Worm (Caenorhabditis elegans) whole organism, mixed stage, embryonic: ENCODE results near the gene F53A2.11.

ENCODE experiments used
- blmp-1 ChIP-seq: fragments of 150-350 bp; optimal IDR thresholded peaks from 2 replicates; lab custom pipeline; 2014; ENCODE audit warnings: missing biosample characterization, missing genetic modification characterization
- elt-1 ChIP-seq: sonication (generic microtip); optimal IDR thresholded peaks from 2 replicates; lab custom pipeline; 2017; ENCODE audit warnings: missing genetic modification characterization, mild to moderate bottlenecking, missing compliant biosample characterization, antibody characterized with exemption, moderate library complexity, borderline replicate concordance; ENCODE audit not compliant: insufficient read depth
- flh-1 ChIP-seq: fragments of 200-800 bp; sonication (Bioruptor generic); optimal IDR thresholded peaks from 2 replicates; lab custom pipeline; 2018; ENCODE audit warnings: mild to moderate bottlenecking, missing genetic modification characterization, moderate library complexity, missing compliant biosample characterization
- sptf-1 ChIP-seq: sonication (generic microtip); optimal IDR thresholded peaks from 2 replicates; lab custom pipeline; 2017; ENCODE audit warnings: mild to moderate bottlenecking, missing genetic modification characterization, moderate library complexity, missing compliant biosample characterization

DNA sequence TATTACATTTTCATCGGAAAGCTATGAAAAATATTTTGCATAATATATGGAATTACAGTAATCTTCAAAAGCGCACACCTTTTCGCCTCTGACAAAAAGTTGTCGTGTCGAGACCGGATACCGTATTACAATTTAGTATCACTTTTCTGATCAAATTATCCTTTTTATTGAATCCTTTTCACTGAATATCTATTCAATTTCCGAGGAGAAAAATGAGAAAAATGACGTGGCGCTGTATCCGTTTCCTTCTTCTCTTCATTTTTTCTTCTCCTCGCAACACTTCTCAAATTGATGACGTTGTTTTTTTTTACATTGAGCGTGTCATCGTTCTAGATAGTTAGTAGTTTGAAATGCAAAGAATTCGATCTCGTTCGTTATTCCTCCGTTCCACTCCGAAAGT lies 28.5 kb upstream of the F53A2.11 start:
- TF ChIP-seq blmp-1 (tag; lab: Kevin White, UChicago) (no peak), flh-1 (GFP tag; lab: Kevin White, UChicago) (no peak), sptf-1 (tag; lab: Kevin White, UChicago) (no peak), elt-1 (tag; lab: Kevin White, UChicago) (no peak)
